Worm (Caenorhabditis elegans) whole organism, L4 larva: ENCODE measurements around the gene pus-1.

Experiments
- F37D6.2 ChIP-seq: sonication (generic microtip); optimal IDR thresholded peaks from 2 replicates; lab custom pipeline; 2016; ENCODE audit warnings: mild to moderate bottlenecking, missing genetic modification characterization, missing compliant biosample characterization
- Y105C5A.15 ChIP-seq: fragments of 200-800 bp; sonication (Bioruptor generic); IDR thresholded peaks from 2 replicates; pipeline ENCODE4 v1.3.6; 2022; ENCODE audit warnings: missing genetic modification characterization, missing compliant biosample characterization
- Y75B8A.6 ChIP-seq: fragments of 200-800 bp; sonication (Bioruptor generic); IDR thresholded peaks from 2 replicates; pipeline ENCODE4 v1.3.6; 2022; ENCODE audit warnings: missing genetic modification reagents, missing genetic modification characterization, missing compliant biosample characterization
- aly-2 ChIP-seq: sonication (generic microtip); optimal IDR thresholded peaks from 2 replicates; lab custom pipeline; 2018; ENCODE audit warnings: missing biosample characterization, missing genetic modification characterization
- ama-1 ChIP-seq: fragments of 150-350 bp; optimal IDR thresholded peaks from 2 replicates; lab custom pipeline; 2014; ENCODE audit warnings: inconsistent platforms, mixed read lengths
- ceh-28 ChIP-seq: fragments of 150-350 bp; optimal IDR thresholded peaks from 2 replicates; lab custom pipeline; 2014; ENCODE audit warnings: missing biosample characterization, missing genetic modification reagents, missing genetic modification characterization
- dpl-1 ChIP-seq: fragments of 150-350 bp; optimal IDR thresholded peaks from 2 replicates; lab custom pipeline; 2014; ENCODE audit warnings: missing biosample characterization, missing genetic modification reagents, missing genetic modification characterization
- lin-39 ChIP-seq: fragments of 150-350 bp; optimal IDR thresholded peaks from 2 replicates; lab custom pipeline; 2014; ENCODE audit warnings: missing biosample characterization, missing genetic modification reagents, missing genetic modification characterization
- pqm-1 ChIP-seq: sonication (generic microtip); optimal IDR thresholded peaks from 2 replicates; lab custom pipeline; 2017; ENCODE audit warnings: missing biosample characterization, missing genetic modification characterization
- sdz-12 ChIP-seq: fragments of 200-800 bp; sonication (Bioruptor generic); optimal IDR thresholded peaks from 2 replicates; lab custom pipeline; 2018; ENCODE audit warnings: mild to moderate bottlenecking, missing genetic modification characterization, missing compliant biosample characterization
- set-16 ChIP-seq: fragments of 200-800 bp; sonication (Bioruptor generic); IDR thresholded peaks from 2 replicates; pipeline ENCODE4 v1.3.6; 2022; ENCODE audit warnings: missing genetic modification reagents, missing genetic modification characterization, missing compliant biosample characterization
- snpc-4 ChIP-seq: fragments of 150-350 bp; optimal IDR thresholded peaks from 2 replicates; lab custom pipeline; 2014; ENCODE audit warnings: missing biosample characterization, missing genetic modification characterization
- spr-3 ChIP-seq: fragments of 200-800 bp; sonication (Bioruptor generic); optimal IDR thresholded peaks from 2 replicates; lab custom pipeline; 2018; ENCODE audit warnings: mild to moderate bottlenecking, missing genetic modification characterization, missing compliant biosample characterization
- unc-62 ChIP-seq, 3 experiments: fragments of 150-350 bp in 1 of 3; sonication (generic microtip); optimal IDR thresholded peaks in 2 of 3; peaks in 1 of 3; 1 replicate in 1 of 3; 2 replicates in 2 of 3; lab custom pipeline; 2014 to 2017; ENCODE audit warnings: missing biosample characterization in 3 of 3, missing genetic modification characterization in 3 of 3, missing genetic modification reagents in 3 of 3, missing genotype in 1 of 3

ce11 chrV:16836100-16836499 is 41.3 kb upstream of the pus-1 start:
- TF ChIP-seq aly-2, result no peak
- TF ChIP-seq snpc-4 (tag; lab: Kevin White, UChicago), result no peak
- peak in 1 of 2 experiments; percentile 91 for TF ChIP-seq unc-62 (GFP tag; optimal IDR thresholded peaks at IDR 0.05 in 1 of 2; lab: Kevin White, UChicago)
- TF ChIP-seq unc-62 (tag; optimal IDR thresholded peaks at IDR 0.05; lab: Kevin White, UChicago), result no peak
- no peak for TF ChIP-seq lin-39 (tag; lab: Kevin White, UChicago)
- no peak for TF ChIP-seq pqm-1 (tag; lab: Kevin White, UChicago)
- TF ChIP-seq F37D6.2 (tag; lab: Kevin White, UChicago), result no peak
- no peak for TF ChIP-seq sdz-12
- TF ChIP-seq Y105C5A.15 (GFP tag; lab: Robert Waterston, UW), result no peak
- no peak for TF ChIP-seq Y75B8A.6 (GFP tag; lab: Robert Waterston, UW)
- no peak for TF ChIP-seq spr-3
- no peak for TF ChIP-seq set-16
- no peak for TF ChIP-seq dpl-1 (GFP tag; lab: Kevin White, UChicago)
- TF ChIP-seq ceh-28 (tag; lab: Kevin White, UChicago), result no peak
- TF ChIP-seq ama-1 (lab: Kevin White, UChicago), result no peak
